Worm (Caenorhabditis elegans): ENCODE measurements around the gene C01G10.14.

C01G10.14 gene

ce11 chrV:15056346-15056839, 49.4 kb downstream of the C01G10.14 start:
- TF ChIP-seq lim-6 (tag; optimal IDR thresholded peaks at IDR 0.05) = no peak
- no peak for TF ChIP-seq hlh-15 (tag; optimal IDR thresholded peaks at IDR 0.05)
- TF ChIP-seq zip-5 (tag; optimal IDR thresholded peaks at IDR 0.05) = no peak
- TF ChIP-seq unc-86 (tag; optimal IDR thresholded peaks at IDR 0.05) = no peak
- TF ChIP-seq nhr-11 (tag; optimal IDR thresholded peaks at IDR 0.05) = no peak
- no peak for TF ChIP-seq nhr-232 (tag; optimal IDR thresholded peaks at IDR 0.05)
- no peak for TF ChIP-seq pqm-1 (tag; optimal IDR thresholded peaks at IDR 0.05)
- no peak for TF ChIP-seq ztf-16 (tag; optimal IDR thresholded peaks at IDR 0.05)
- TF ChIP-seq hlh-13 (GFP tag; optimal IDR thresholded peaks at IDR 0.05) = no peak

ce11 chrV:15055873-15056272, 49.9 kb downstream of the C01G10.14 start, which contains the start of gene C25D7.16:
TSS of gene C25D7.16 (plus strand) at chrV:15056173.
- no peak for TF ChIP-seq eyg-1 (tag; optimal IDR thresholded peaks at IDR 0.05)
- no peak for TF ChIP-seq ztf-16 (tag; optimal IDR thresholded peaks at IDR 0.05)
- no peak for TF ChIP-seq sdc-2 (tag; optimal IDR thresholded peaks at IDR 0.05)
- no peak for TF ChIP-seq K02D7.2 (tag; optimal IDR thresholded peaks at IDR 0.05)
- TF ChIP-seq elt-2 (tag; optimal IDR thresholded peaks at IDR 0.05) = no peak
- TF ChIP-seq ceh-19 (GFP tag; optimal IDR thresholded peaks at IDR 0.05) = no peak
- TF ChIP-seq dmd-4 (tag; optimal IDR thresholded peaks at IDR 0.05; ENCODE audit: borderline replicate concordance) = no peak
- TF ChIP-seq fkh-6 (tag; optimal IDR thresholded peaks at IDR 0.05) = no peak
- TF ChIP-seq unc-3 (GFP tag; conservative IDR thresholded peaks at IDR 0.05) = no peak
- no peak for TF ChIP-seq unc-3 (tag; optimal IDR thresholded peaks at IDR 0.05)
- no peak for TF ChIP-seq hlh-30 (tag; optimal IDR thresholded peaks at IDR 0.05; ENCODE audit: insufficient read depth)
